Worm (Caenorhabditis elegans) whole organism, L3 larva: ENCODE measurements around the gene F32D8.12.

Experiments
- R02D3.7 ChIP-seq: fragments of 150-350 bp; optimal IDR thresholded peaks from 2 replicates; lab custom pipeline; 2014; ENCODE audit warnings: missing biosample characterization, missing genetic modification characterization
- ama-1 ChIP-seq: fragments of 150-350 bp; optimal IDR thresholded peaks from 2 replicates; lab custom pipeline; 2018
- elt-3 ChIP-seq, 3 experiments: fragments of 150-350 bp in 1 of 3; sonication (generic microtip) in 2 of 3; optimal IDR thresholded peaks; 2 replicates in 2 of 3; 4 replicates in 1 of 3; lab custom pipeline; 2014 to 2017; ENCODE audit warnings: missing biosample characterization in 3 of 3, missing genetic modification characterization in 3 of 3
- nhr-77 ChIP-seq: fragments of 150-350 bp; optimal IDR thresholded peaks from 2 replicates; lab custom pipeline; 2014; ENCODE audit warnings: missing biosample characterization, missing genetic modification characterization
- pqm-1 ChIP-seq: fragments of 150-350 bp; optimal IDR thresholded peaks from 2 replicates; lab custom pipeline; 2017; ENCODE audit warnings: missing biosample characterization, missing genetic modification characterization, inconsistent platforms
- tbx-2 ChIP-seq: sonication (generic microtip); optimal IDR thresholded peaks from 2 replicates; lab custom pipeline; 2016; ENCODE audit warnings: mild to moderate bottlenecking, missing genetic modification characterization, missing compliant biosample characterization
- unc-39 ChIP-seq: sonication (generic microtip); optimal IDR thresholded peaks from 4 replicates; lab custom pipeline; 2017; ENCODE audit warnings: missing biosample characterization, missing genetic modification characterization
- unc-62 ChIP-seq: fragments of 150-350 bp; sonication (generic microtip); optimal IDR thresholded peaks from 4 replicates; lab custom pipeline; 2014; ENCODE audit warnings: missing biosample characterization, missing genetic modification reagents, missing genetic modification characterization
- zag-1 ChIP-seq: fragments of 150-350 bp; optimal IDR thresholded peaks from 2 replicates; lab custom pipeline; 2014; ENCODE audit warnings: missing biosample characterization, missing genetic modification characterization

ce11 chrV:10932411-10932810 lies 41.6 kb upstream of the F32D8.12 start, which contains the start of gene F58B4.5:
- TF ChIP-seq pqm-1 (tag; lab: Kevin White, UChicago): peak; percentile 29
- TF ChIP-seq unc-39: no peak
- no peak for TF ChIP-seq nhr-77 (tag; lab: Kevin White, UChicago)
- no peak for TF ChIP-seq tbx-2 (tag; lab: Kevin White, UChicago)
- no peak for TF ChIP-seq ama-1 (lab: Kevin White, UChicago)
- TF ChIP-seq unc-62 (GFP tag; lab: Kevin White, UChicago): no peak
- TF ChIP-seq elt-3 (tag; optimal IDR thresholded peaks at IDR 0.05; lab: Kevin White, UChicago): no peak
- TF ChIP-seq R02D3.7: no peak
- no peak for TF ChIP-seq zag-1 (tag; lab: Kevin White, UChicago)
